Worm (Caenorhabditis elegans) whole organism, L4/young adult: ENCODE results near the gene clc-2.

Experiments
- W03F9.2 ChIP-seq: fragments of 150-350 bp; optimal IDR thresholded peaks from 2 replicates; lab custom pipeline; 2014; ENCODE audit warnings: missing biosample characterization, missing genetic modification characterization
- dao-5 ChIP-seq: sonication (generic microtip); optimal IDR thresholded peaks from 2 replicates; lab custom pipeline; 2016; ENCODE audit warnings: missing genotype, missing genetic modification characterization, moderate library complexity, missing compliant biosample characterization
- him-1 ChIP-seq: sonication (generic microtip); optimal IDR thresholded peaks from 2 replicates; lab custom pipeline; 2016; ENCODE audit warnings: missing genotype, missing genetic modification reagents, missing genetic modification characterization, missing compliant biosample characterization

The clc-2 gene

DNA sequence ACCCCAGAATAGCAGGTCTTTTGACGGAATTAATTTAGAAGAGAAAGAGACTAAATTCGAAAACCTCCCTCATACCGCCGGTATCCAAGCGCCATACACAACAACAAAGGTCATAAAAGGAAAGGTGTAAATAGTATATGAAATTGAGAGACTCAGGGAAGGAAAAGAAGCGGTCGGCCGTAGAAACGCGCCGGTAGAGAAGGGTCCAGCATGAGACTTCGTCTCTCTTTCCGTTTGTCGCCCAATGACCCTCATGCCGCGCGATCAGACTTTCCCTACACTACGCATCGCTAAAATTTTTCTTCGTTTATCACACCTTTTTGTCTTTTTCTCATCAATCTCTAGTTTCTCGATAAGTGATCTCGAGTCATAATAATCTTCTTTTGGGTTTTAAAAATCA is 782 bp upstream of the clc-2 start:
- TF ChIP-seq dao-5 (tag; lab: Kevin White, UChicago) (no peak), him-1 (tag; lab: Kevin White, UChicago) (no peak), W03F9.2 (tag; lab: Kevin White, UChicago) (no peak)

DNA sequence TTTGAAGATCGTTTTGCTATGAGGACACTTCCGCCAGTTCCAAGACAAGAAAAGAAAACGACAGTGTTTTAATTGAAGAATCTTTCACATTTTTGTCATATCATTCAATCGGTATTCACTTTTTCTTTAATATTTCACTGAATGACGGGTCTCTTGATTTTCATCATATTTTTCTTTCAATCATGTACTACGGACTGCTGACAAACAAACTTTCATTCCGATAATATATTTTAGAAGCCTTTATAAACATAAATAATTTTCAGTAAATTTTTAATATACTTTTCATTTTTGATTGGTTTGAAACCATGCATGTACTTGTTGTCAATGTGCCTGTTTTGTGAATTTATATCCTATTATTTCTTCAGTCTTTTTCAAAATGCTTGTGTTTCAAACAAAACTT is 2.0 kb downstream of the clc-2 start, which contains the start of gene clc-5:
Gene clc-5, plus strand, starts transcription at position 301 of the 400 bp plus-strand sequence.
- no peak for TF ChIP-seq W03F9.2 (tag; lab: Kevin White, UChicago)

DNA sequence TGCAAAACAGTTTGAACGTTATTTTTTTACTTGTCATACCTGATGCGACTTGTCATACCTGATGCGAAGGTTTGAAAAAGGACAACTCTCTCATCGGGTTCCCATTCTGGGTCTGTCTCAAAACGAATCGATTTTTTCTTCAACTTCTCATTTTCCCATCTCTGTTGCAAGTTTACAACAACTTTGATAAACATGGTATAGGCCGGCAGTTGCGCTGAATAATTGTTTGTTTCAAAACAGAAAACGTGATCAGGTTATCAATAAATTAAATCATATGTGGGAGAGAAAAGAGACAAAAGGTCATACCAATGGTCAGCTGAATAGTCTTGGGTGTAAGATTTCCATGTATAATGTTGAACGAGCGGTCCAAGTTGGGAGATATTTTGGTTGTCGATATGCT is 5.6 kb downstream of the clc-2 start:
- TF ChIP-seq W03F9.2 (tag; lab: Kevin White, UChicago) (no peak), him-1 (tag; lab: Kevin White, UChicago) (no peak), dao-5 (tag; lab: Kevin White, UChicago) (no peak)

DNA sequence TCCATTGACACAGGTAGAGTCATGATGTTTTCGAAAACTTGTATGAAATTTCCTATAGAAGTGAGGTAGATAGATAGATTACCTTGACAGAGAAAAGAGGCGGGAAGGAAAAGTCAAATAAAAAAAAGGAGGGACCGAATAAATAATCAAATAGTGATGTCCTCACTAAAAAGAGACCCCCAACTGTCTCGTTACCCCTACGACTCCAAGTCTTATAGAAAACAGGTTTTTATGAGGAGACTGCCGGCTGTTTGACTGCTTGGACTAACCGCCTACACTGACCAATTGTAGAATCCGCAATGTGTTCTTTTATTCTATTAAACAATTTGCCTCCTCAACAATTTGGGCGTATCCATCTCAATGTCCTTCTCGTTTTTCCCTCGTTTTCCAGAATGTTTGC is 6.7 kb downstream of the clc-2 start, which contains the start of gene C01C10.2:
Gene C01C10.2, minus strand, starts transcription at position 170 of the 400 bp plus-strand sequence.
- no peak for TF ChIP-seq W03F9.2 (tag; lab: Kevin White, UChicago)
- no peak for TF ChIP-seq him-1 (tag; lab: Kevin White, UChicago)
- TF ChIP-seq dao-5 (tag; lab: Kevin White, UChicago) = no peak

DNA sequence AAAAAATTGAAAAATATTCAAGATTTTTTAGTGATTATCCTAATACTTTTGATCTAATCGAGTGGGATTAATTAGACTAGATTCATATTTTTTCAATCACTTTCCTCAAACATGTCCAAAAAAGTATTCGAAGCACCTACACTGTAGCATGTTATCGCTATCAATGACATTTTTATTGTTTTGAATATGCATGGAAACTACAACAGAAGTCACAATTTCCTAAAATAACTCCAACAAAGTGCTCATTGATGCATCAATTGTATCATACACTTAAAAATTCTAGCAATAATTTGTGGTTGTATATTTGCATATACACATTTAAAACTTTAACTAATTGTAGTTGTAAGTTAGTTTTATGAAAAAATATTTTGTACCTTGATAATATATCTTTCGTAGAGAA is 8.8 kb downstream of the clc-2 start:
- TF ChIP-seq him-1 (tag; lab: Kevin White, UChicago) = no peak
- TF ChIP-seq W03F9.2 (tag; lab: Kevin White, UChicago) = no peak
- TF ChIP-seq dao-5 (tag; lab: Kevin White, UChicago) = no peak

DNA sequence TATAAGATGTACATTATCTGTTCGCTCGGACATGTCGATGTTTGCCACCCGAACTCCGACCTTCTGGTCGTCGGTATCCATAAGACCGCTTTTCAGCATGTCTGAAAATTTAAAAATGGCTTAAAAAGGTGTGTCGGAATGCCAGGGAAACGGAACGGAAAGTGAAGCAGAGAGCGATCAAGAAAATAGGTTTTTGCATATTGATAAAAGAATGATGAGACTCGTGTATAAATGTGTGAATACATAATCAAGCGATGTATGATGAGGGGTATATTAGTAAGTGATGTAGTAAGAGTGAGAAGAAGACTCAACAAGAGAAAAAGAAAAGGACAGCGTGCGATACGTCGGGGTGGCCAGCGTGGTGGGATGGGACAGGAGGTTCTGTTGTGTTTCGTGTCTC is 11.2 kb downstream of the clc-2 start, which contains the start of gene acl-12:
Gene acl-12, minus strand, starts transcription at position 101 of the 400 bp plus-strand sequence.
- TF ChIP-seq him-1 (tag; lab: Kevin White, UChicago) = no peak

DNA sequence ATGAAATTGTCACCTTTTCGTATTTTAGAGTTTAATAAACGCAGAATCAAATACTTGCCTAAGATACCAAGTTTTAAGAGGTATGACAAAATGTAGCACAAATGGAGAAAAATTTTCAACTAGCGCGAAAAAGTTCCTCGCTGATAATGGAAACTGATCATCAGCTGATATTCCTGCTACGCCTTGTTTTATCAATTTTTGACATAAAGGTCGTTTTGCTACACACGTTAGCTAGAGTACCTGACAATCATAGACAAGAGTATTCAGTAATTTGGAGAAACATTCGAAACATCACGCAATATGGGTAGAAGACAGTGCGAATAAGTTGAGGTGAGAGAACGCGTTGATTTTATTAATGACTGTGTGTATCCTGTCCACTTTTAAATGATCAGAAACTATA is 14.5 kb downstream of the clc-2 start:
- no peak for TF ChIP-seq him-1 (tag; lab: Kevin White, UChicago)
- TF ChIP-seq W03F9.2 (tag; lab: Kevin White, UChicago) = no peak
- TF ChIP-seq dao-5 (tag; lab: Kevin White, UChicago) = no peak

DNA sequence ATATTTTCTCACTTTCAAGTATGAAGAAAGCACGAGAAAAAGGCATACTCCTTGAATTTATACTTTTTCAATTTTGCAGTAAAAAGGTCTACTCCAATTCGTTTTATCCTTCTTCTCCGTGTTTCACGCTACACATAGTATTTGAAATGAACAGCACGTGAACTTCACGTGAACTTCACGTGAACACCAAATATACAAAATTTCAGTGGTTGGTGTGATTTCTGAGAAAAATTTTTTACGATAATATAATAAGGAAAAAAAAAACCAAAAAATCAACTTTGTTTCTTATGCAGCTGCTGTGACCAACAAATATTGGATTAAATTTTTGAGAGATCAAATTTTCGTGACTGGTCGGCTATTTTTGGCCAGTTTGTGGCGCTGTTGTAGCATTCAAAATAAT is 15.2 kb downstream of the clc-2 start:
- TF ChIP-seq him-1 (tag; lab: Kevin White, UChicago) (no peak), W03F9.2 (tag; lab: Kevin White, UChicago) (no peak), dao-5 (tag; lab: Kevin White, UChicago) (no peak)

DNA sequence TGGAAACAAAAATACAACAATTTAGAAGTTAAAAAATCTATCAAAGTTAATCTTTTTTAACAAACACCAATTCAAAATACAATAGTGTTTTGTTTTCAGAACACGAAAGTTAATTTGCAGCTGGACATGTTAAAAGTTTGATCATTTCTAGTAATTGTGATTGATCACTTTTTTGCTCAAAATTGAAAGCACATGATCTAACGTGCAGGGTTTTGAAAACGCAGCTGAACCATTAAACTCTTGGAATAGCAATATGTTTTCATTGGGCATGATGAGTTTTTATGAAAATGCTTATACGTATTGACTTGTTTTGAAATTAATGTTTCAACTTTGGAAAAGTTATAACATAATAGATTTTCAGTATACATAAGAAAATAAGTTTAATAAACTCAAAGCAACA is 16.1 kb downstream of the clc-2 start:
- no peak for TF ChIP-seq dao-5 (tag; lab: Kevin White, UChicago)
- no peak for TF ChIP-seq W03F9.2 (tag; lab: Kevin White, UChicago)
- TF ChIP-seq him-1 (tag; lab: Kevin White, UChicago) = no peak

DNA sequence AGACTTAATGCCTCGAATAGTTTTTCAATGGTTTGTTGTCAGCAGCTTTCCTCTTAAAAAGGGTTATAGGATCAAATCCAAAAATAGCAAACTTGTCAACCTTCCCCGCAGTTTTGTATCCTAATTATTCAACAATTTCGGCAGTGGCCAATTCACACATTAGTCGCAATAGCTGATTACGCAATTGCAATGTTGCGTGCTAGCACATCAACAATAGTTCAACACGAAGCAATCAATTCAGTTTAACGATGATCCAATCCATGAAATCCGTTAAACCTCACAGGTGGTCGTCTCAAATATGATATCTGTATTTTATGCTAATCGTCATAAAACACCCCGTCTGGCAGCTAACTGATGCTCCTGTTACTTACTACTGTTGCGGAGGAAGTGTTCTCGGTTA is 21.3 kb downstream of the clc-2 start:
- TF ChIP-seq W03F9.2 (tag; lab: Kevin White, UChicago) (no peak), him-1 (tag; lab: Kevin White, UChicago) (no peak)

DNA sequence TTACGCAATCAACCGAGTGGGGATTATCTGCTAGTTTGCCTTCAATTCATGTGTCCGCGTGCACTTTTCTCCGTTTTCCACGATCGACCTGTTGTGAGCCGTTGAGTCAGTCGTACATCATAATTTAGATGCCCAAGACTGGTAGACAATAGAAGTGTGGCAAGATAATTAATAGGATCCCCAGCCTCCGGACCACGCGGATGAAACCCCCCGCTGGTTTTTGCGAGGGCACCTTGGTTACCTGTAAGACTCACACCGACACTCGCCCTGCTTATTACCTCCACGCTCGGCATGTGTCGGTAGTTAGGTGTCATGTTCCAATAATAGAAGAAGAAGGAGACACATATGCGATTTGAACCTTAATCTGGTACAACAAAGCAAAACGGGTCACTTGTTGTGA is 24.7 kb downstream of the clc-2 start:
- TF ChIP-seq W03F9.2 (tag; lab: Kevin White, UChicago) (no peak), dao-5 (tag; lab: Kevin White, UChicago) (no peak), him-1 (tag; lab: Kevin White, UChicago) (no peak)

DNA sequence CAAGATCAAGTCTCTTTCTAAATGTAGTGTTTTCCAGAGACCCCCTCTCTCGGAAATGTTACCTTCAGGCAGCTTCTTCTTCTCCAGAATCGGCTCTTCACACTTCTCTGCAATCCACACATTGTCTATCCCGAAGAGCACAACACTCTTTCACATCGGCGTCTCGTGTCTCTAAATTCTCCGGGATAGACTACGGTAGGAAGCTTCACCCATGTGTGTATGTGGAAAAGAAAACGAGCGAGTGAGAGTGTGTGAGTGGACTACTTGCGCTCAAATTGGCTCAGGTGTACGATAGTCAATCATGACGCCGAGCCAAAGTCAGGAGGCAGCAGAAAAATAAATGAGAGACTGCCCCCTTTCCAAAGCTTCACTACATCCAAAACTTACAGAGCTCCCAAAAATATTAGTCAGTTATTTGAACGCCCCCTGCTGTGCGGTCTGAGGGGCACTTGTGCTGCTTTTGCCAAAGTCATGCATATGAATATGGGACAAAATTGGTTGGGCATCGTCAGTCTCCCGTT is 25.9 kb downstream of the clc-2 start:
- TF ChIP-seq dao-5 (tag; lab: Kevin White, UChicago) (no peak), him-1 (tag; lab: Kevin White, UChicago) (no peak), W03F9.2 (tag; lab: Kevin White, UChicago) (no peak)

DNA sequence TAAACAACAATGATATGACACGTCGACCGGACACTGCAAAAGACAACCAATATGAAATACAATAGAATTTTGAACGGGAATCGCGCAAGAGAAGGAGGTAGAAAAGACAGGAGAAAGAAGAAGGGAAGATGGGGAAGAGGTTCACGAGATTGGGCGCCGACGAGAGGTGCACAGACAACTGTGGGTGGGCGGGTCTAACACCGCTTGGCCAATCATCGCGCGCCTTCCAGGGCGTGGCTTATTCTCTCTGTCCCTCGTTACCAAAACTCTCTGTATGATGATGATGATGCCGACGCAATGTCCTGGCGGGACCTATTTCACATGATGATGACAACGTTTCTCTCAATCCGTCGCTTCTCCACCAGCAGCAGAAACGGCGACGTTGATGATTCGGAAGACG is 29.3 kb downstream of the clc-2 start:
- no peak for TF ChIP-seq him-1 (tag; lab: Kevin White, UChicago)
- TF ChIP-seq dao-5 (tag; lab: Kevin White, UChicago) = no peak
- TF ChIP-seq W03F9.2 (tag; lab: Kevin White, UChicago) = no peak

DNA sequence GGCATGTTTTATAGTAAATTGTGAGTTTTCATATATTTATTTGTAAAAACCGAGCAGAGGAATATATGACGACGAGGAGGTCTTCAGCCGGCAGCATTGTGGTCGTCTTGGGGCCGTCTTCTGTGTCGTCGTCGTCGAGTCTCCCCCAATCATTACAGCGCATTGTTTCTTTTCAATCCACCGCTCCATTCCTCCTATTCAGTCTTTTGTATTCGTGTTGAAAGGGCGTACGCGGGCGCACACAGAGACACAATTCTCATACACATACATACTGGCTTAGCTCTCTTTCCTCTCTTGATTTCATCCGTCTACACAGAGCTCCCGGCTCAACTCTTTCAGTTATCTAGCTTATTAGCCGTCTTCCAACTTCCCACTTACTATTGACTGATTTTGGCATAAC is 32.4 kb downstream of the clc-2 start, which contains the start of gene sox-2:
Gene sox-2, minus strand, starts transcription at position 100 of the 400 bp plus-strand sequence.
- no peak for TF ChIP-seq W03F9.2 (tag; lab: Kevin White, UChicago)
- no peak for TF ChIP-seq him-1 (tag; lab: Kevin White, UChicago)
- TF ChIP-seq dao-5 (tag; lab: Kevin White, UChicago) = no peak
